Worm (Caenorhabditis elegans): ENCODE results near the gene F07B7.7.
"Not testable (repeated sequence)": the region's sequence is repeated elsewhere in the genome, so short reads cannot be mapped to it uniquely, and the experiment has no call there.

F07B7.7 gene

ce11 chrV:8798470-8798869, 36.9 kb upstream of the F07B7.7 start:
- TF ChIP-seq ham-2 (GFP tag; optimal IDR thresholded peaks at IDR 0.05): no peak
- TF ChIP-seq mep-1 (tag; optimal IDR thresholded peaks at IDR 0.05): no peak
- no peak for TF ChIP-seq unc-62 (GFP tag; optimal IDR thresholded peaks at IDR 0.05)
- TF ChIP-seq nhr-12 (tag; optimal IDR thresholded peaks at IDR 0.05): no peak
- TF ChIP-seq ceh-43 (GFP tag; optimal IDR thresholded peaks at IDR 0.05): no peak
- no peak for TF ChIP-seq lin-13 (tag; optimal IDR thresholded peaks at IDR 0.05)

ce11 chrV:8799293-8799812, 36.1 kb upstream of the F07B7.7 start:
- TF ChIP-seq lin-32 (GFP tag; optimal IDR thresholded peaks at IDR 0.05): no peak
- no peak for TF ChIP-seq flh-1 (GFP tag; optimal IDR thresholded peaks at IDR 0.05)
- no peak for TF ChIP-seq unc-62 (GFP tag; optimal IDR thresholded peaks at IDR 0.05)
- TF ChIP-seq snpc-4 (tag; optimal IDR thresholded peaks at IDR 0.05): no peak
- TF ChIP-seq sem-2 (GFP tag; optimal IDR thresholded peaks at IDR 0.05): no peak
- TF ChIP-seq mep-1 (tag; optimal IDR thresholded peaks at IDR 0.05): no peak
- no peak for TF ChIP-seq M03D4.4 (tag; optimal IDR thresholded peaks at IDR 0.05)
- TF ChIP-seq tbx-8 (GFP tag; optimal IDR thresholded peaks at IDR 0.05): no peak
- no peak for TF ChIP-seq unc-39 (tag; optimal IDR thresholded peaks at IDR 0.05)
- no peak for TF ChIP-seq zip-8 (tag; optimal IDR thresholded peaks at IDR 0.05)
- TF ChIP-seq drap-1 (GFP tag; optimal IDR thresholded peaks at IDR 0.05): no peak
- TF ChIP-seq ham-2 (GFP tag; optimal IDR thresholded peaks at IDR 0.05): no peak
- no peak for TF ChIP-seq mls-2 (tag; optimal IDR thresholded peaks at IDR 0.05)
- TF ChIP-seq mab-5 (tag; optimal IDR thresholded peaks at IDR 0.05): no peak
- no peak for TF ChIP-seq nhr-2 (tag; optimal IDR thresholded peaks at IDR 0.05)
- no peak for TF ChIP-seq sptf-1 (tag; optimal IDR thresholded peaks at IDR 0.05)

- TF ChIP-seq unc-39 (tag; optimal IDR thresholded peaks at IDR 0.05) (no peak), zip-8 (tag; optimal IDR thresholded peaks at IDR 0.05) (no peak), unc-62 (GFP tag; optimal IDR thresholded peaks at IDR 0.05) (no peak), bed-3 (GFP tag; optimal IDR thresholded peaks at IDR 0.05) (no peak), mab-5 (tag; optimal IDR thresholded peaks at IDR 0.05) (no peak), ces-1 (GFP tag; optimal IDR thresholded peaks at IDR 0.05) (no peak), blmp-1 (tag; optimal IDR thresholded peaks at IDR 0.05) (no peak)
Observed at ce11 chrV:8800978-8801559, 34.3 kb upstream of the F07B7.7 start, which contains the start of gene magu-2. magu-2 (minus strand) TSS chrV:8801028.

ce11 chrV:8802252-8802651, 33.2 kb upstream of the F07B7.7 start:
- TF ChIP-seq hlh-1 (tag; optimal IDR thresholded peaks at IDR 0.05): peak; percentile 30
- no peak for TF ChIP-seq sptf-1 (tag; optimal IDR thresholded peaks at IDR 0.05)
- no peak for TF ChIP-seq flh-1 (GFP tag; optimal IDR thresholded peaks at IDR 0.05)
- no peak for TF ChIP-seq zip-8 (tag; optimal IDR thresholded peaks at IDR 0.05)
- no peak for TF ChIP-seq mep-1 (tag; optimal IDR thresholded peaks at IDR 0.05)
- no peak for TF ChIP-seq mab-5 (tag; optimal IDR thresholded peaks at IDR 0.05)
- no peak for TF ChIP-seq elt-3 (tag; optimal IDR thresholded peaks at IDR 0.05)
- no peak for TF ChIP-seq lin-32 (GFP tag; optimal IDR thresholded peaks at IDR 0.05)
- peak; percentile 67 for TF ChIP-seq unc-120 (tag; optimal IDR thresholded peaks at IDR 0.05; ENCODE audit: poor library complexity, severe bottlenecking)
- TF ChIP-seq unc-62 (GFP tag; optimal IDR thresholded peaks at IDR 0.05): peak; percentile 27
- no peak for TF ChIP-seq nhr-28 (tag; optimal IDR thresholded peaks at IDR 0.05)
- TF ChIP-seq snpc-4 (tag; optimal IDR thresholded peaks at IDR 0.05): no peak
- TF ChIP-seq sem-2 (GFP tag; optimal IDR thresholded peaks at IDR 0.05): no peak

ce11 chrV:8805047-8805446, 30.4 kb upstream of the F07B7.7 start:
- TF ChIP-seq ces-1 (GFP tag; optimal IDR thresholded peaks at IDR 0.05) (peak; percentile 95), lin-13 (tag; optimal IDR thresholded peaks at IDR 0.05) (no peak), ceh-43 (GFP tag; optimal IDR thresholded peaks at IDR 0.05) (no peak)

ce11 chrV:8819855-8820254, 15.6 kb upstream of the F07B7.7 start, which contains the start of gene rpm-1:
rpm-1 (minus strand) TSS chrV:8819955.
- TF ChIP-seq snpc-4, nhr-28, cnd-1 (tag; optimal IDR thresholded peaks at IDR 0.05): not testable (repeated sequence)

Measured in whole organism, mixed stage, embryonic.